Worm (Caenorhabditis elegans): ENCODE results near the gene T11F9.21.
"Not testable (repeated sequence)": the region's sequence is repeated elsewhere in the genome, so short reads cannot be mapped to it uniquely, and the experiment has no call there.

The T11F9.21 gene

DNA sequence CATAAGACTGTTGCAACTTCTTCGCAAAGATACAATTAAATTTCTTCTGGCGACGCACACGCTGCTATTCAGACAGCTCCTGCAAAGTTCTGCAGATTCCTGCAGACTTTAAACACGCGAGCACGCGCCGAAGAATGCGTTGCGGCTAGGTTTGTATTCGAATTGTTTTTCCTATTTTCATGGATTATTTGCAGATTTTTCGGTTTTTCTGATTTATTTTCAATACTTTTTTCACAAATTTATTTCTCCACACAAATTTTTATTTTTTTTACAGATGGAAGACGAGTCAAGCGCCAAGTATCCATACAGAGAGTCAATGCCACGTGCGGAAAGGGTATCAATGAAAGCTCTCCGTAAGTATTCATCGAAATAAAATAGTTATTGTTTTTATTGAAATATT, 16.9 kb upstream of the T11F9.21 start, which contains the start of gene T11F9.7:
Gene T11F9.7 (plus strand): TSS at position 301 of the 400 bp plus-strand sequence.
- not testable (repeated sequence) for TF ChIP-seq nhr-28 (tag; optimal IDR thresholded peaks at IDR 0.05); nfya-1 (tag; optimal IDR thresholded peaks at IDR 0.05; ENCODE audit: insufficient read depth); mml-1 (tag; optimal IDR thresholded peaks at IDR 0.05)

DNA sequence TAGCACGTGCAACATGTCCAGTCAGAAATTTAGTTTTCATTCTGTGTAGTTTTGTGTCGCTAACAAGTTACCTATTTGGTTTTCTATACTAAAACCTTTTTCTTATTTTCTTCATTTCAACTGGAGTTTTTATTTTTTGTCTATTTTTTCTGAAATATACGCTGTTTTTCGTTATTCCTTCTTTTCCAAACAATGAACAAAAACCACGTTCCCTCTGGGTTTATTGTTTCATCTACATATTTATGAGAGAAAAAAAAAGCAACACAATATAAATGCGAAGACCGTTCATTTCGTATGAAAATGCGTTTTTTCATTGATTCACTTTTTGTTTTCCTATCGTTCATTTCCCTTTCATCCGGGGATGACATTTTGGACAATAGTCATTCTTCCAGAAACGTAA, 13.2 kb upstream of the T11F9.21 start, which contains the start of gene T11F9.22:
Gene T11F9.22 (plus strand): TSS at position 301 of the 400 bp plus-strand sequence.
- no peak for TF ChIP-seq unc-62 (GFP tag; optimal IDR thresholded peaks at IDR 0.05)
- no peak for TF ChIP-seq tbx-2 (tag; optimal IDR thresholded peaks at IDR 0.05)
- TF ChIP-seq ZK546.5 (tag; optimal IDR thresholded peaks at IDR 0.05): no peak
- no peak for TF ChIP-seq snpc-4 (tag; optimal IDR thresholded peaks at IDR 0.05)
- TF ChIP-seq nhr-237 (tag; optimal IDR thresholded peaks at IDR 0.05): no peak
- no peak for TF ChIP-seq elt-3 (tag; optimal IDR thresholded peaks at IDR 0.05)
- no peak for TF ChIP-seq nhr-11 (tag; optimal IDR thresholded peaks at IDR 0.05)
- no peak for TF ChIP-seq ztf-4 (tag; optimal IDR thresholded peaks at IDR 0.05)
- no peak for TF ChIP-seq lsy-12 (tag; optimal IDR thresholded peaks at IDR 0.05)
- TF ChIP-seq lin-15B (tag; optimal IDR thresholded peaks at IDR 0.05): no peak
- no peak for TF ChIP-seq fkh-2 (tag; optimal IDR thresholded peaks at IDR 0.05)
- no peak for TF ChIP-seq nfya-1 (tag; optimal IDR thresholded peaks at IDR 0.05; ENCODE audit: insufficient read depth)
- no peak for TF ChIP-seq ama-1 (optimal IDR thresholded peaks at IDR 0.05)
- no peak for TF ChIP-seq nhr-28 (tag; optimal IDR thresholded peaks at IDR 0.05)
- TF ChIP-seq elt-1 (tag; optimal IDR thresholded peaks at IDR 0.05): no peak
- no peak for TF ChIP-seq zag-1 (tag; optimal IDR thresholded peaks at IDR 0.05)

DNA sequence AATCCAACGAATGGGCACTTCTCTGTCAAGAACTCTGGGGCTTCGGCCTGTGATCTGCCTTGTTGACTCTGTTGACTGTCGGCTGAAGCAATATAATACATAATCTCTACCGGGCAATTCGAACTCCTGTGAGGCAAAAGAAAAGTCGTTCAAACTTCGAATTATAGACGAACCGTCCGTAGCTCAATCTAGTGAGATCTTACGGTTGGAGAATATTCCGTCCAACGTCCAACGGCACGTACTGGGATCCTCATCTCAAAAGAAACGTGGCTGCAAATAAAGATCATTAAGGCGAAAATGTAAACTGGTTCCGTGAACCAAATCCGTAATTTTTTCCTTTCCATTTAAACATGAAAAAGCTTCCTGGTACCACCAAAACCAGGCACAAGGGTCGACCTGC, 11.8 kb upstream of the T11F9.21 start, which contains the start of gene T11F9.14:
Gene T11F9.14 (minus strand): TSS at position 101 of the 400 bp plus-strand sequence.
- not testable (repeated sequence) for TF ChIP-seq nhr-11, ztf-4, elt-3 (tag; optimal IDR thresholded peaks at IDR 0.05)

DNA sequence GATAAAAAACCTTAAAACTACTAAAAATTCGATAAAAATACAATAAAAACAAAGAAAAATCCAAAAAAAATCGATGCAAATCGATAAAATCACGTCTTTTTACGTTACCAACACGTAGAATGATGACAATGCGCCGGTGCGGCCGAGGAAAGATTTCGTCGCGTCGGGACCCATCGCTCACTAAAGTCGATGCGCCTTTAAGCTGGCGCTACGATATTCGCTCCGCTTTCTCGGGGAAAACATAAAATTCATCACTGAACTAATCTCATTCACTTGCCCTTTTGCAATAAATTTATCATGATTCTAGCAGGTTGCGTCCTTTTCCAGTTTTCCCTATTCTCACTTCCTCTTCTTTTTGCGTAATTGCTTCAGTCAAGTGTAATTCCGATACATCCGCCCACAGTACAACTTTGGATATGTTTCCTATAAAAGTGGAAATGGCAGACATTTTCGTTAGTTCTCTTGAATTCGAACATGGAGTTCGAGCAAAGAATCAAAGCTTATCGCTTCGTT, 8.9 kb upstream of the T11F9.21 start, which contains the start of gene col-157:
Gene col-157 (plus strand): TSS at position 463 of the 513 bp plus-strand sequence.
- not testable (repeated sequence) for TF ChIP-seq ama-1 (optimal IDR thresholded peaks at IDR 0.05); nhr-28 (tag; optimal IDR thresholded peaks at IDR 0.05); nhr-237 (tag; optimal IDR thresholded peaks at IDR 0.05)

DNA sequence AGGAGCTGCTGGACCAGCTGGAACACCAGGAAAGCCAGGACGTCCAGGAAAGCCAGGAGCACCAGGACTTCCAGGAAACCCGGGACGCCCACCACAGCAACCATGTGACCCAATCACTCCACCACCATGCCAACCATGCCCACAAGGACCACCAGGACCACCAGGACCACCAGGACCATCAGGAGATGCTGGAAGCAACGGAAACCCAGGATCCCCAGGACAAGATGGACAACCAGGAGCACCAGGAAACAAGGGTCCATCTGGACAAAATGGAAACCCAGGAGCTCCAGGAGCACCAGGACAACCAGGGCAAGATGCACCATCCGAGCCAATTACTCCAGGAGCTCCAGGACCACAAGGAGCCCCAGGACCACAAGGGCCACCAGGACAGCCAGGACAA, 8.2 kb upstream of the T11F9.21 start:
- TF ChIP-seq nhr-237 (tag; optimal IDR thresholded peaks at IDR 0.05): no peak
- TF ChIP-seq elt-1 (tag; optimal IDR thresholded peaks at IDR 0.05): no peak
- no peak for TF ChIP-seq skn-1 (tag; optimal IDR thresholded peaks at IDR 0.05)
- no peak for TF ChIP-seq tbx-2 (tag; optimal IDR thresholded peaks at IDR 0.05)
- no peak for TF ChIP-seq fos-1 (tag; optimal IDR thresholded peaks at IDR 0.05)
- TF ChIP-seq pha-4 (tag; optimal IDR thresholded peaks at IDR 0.05): no peak

DNA sequence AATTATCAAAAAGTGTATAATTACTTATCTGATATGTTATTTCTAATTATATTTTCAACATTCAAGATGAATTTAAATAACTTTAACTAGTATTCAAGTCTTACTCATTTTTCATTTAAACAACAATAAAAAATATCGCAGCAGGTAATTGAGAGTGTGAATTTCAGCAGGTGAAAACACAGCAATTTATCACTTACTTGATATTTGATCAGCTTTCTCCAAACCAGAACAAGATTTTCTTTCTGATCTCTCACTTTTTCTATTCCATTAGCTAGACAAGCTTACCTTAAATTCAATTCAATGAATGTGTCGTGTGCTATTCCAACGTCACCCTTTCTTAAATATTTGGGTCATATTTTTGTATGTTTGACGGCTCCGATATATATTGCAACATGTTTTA, 7.0 kb upstream of the T11F9.21 start, which contains the start of gene srh-1:
Gene srh-1 (plus strand): TSS at position 301 of the 400 bp plus-strand sequence.
- TF ChIP-seq egl-5 (tag; optimal IDR thresholded peaks at IDR 0.05) (no peak), ZK546.5 (tag; optimal IDR thresholded peaks at IDR 0.05) (no peak), nhr-11 (tag; optimal IDR thresholded peaks at IDR 0.05) (no peak), elt-1 (tag; optimal IDR thresholded peaks at IDR 0.05) (no peak)

DNA sequence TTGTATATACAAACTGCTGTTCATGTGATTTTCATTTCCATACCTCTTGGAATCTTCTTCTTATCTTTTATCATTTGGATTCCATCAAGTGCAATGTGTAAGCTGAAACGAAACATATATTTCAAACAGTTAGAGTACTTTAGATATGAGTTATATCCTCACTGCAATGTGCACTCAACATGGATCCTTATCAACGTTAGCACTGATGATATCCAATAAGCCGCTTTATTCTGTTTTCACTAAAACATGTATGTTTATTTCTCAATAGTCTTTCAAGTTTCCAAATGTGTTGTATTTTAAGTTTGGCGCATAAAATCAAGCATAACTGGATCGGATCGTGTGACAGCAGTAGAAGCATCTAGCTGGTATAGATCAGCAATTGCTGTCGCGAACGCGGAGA, 5.9 kb upstream of the T11F9.21 start, which contains the start of gene T11F9.10:
Gene T11F9.10 (plus strand): TSS at position 301 of the 400 bp plus-strand sequence.
- TF ChIP-seq hmg-11 (tag; optimal IDR thresholded peaks at IDR 0.05): no peak
- TF ChIP-seq egl-5 (tag; optimal IDR thresholded peaks at IDR 0.05): no peak
- TF ChIP-seq nhr-11 (tag; optimal IDR thresholded peaks at IDR 0.05): no peak
- TF ChIP-seq ceh-16 (tag; optimal IDR thresholded peaks at IDR 0.05): no peak
- TF ChIP-seq fos-1 (tag; optimal IDR thresholded peaks at IDR 0.05): no peak
- no peak for TF ChIP-seq unc-62 (GFP tag; optimal IDR thresholded peaks at IDR 0.05)
- TF ChIP-seq nhr-76 (tag; optimal IDR thresholded peaks at IDR 0.05): no peak
- TF ChIP-seq elt-3 (tag; optimal IDR thresholded peaks at IDR 0.05): no peak
- TF ChIP-seq zag-1 (tag; optimal IDR thresholded peaks at IDR 0.05): no peak
- TF ChIP-seq fkh-10 (GFP tag; optimal IDR thresholded peaks at IDR 0.05): no peak
- no peak for TF ChIP-seq fkh-2 (tag; optimal IDR thresholded peaks at IDR 0.05)
- no peak for TF ChIP-seq lsy-12 (tag; optimal IDR thresholded peaks at IDR 0.05)
- no peak for TF ChIP-seq mdl-1 (tag; optimal IDR thresholded peaks at IDR 0.05)
